Worm (Caenorhabditis elegans): ENCODE measurements around the gene F35B12.9.

DNA sequence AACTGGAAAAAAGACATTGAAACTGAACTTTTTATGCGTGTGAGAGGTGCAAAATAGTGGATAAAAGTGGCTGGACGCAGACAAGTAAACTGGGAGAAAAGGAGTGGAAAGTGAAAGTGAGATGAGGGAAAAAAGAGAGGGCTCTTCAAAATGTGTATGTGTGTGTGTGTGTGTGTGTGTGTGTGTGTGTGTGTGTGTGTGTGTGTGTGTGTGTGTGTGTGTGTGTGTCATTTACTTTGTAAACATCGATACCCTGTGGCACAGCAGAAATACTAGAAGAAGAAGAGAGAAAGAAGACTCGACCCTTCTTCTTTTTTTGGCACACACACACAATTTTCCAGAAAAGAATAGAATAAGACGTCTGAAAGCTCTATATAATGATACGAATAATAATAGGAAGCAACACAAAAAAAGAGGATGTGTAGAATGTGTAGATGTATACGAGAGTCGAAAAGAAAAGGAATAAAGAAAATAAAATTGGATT is 37.7 kb downstream of the F35B12.9 start:
- TF ChIP-seq him-1 (tag; optimal IDR thresholded peaks at IDR 0.05) (no peak), W03F9.2 (tag; optimal IDR thresholded peaks at IDR 0.05) (no peak), dao-5 (tag; optimal IDR thresholded peaks at IDR 0.05) (no peak)

All from whole organism, L4/young adult.